Worm (Caenorhabditis elegans): Measurements from ENCODE around the gene klc-1.

klc-1 gene

ce11 chrIV:11083609-11084008 lies at the start of gene klc-1:
klc-1 (plus strand) TSS chrIV:11083735.
- no peak for TF ChIP-seq ztf-11 (tag; optimal IDR thresholded peaks at IDR 0.05)
- TF ChIP-seq lsy-2 (tag; optimal IDR thresholded peaks at IDR 0.05), result peak in 1 of 2 experiments; percentile 63

DNA sequence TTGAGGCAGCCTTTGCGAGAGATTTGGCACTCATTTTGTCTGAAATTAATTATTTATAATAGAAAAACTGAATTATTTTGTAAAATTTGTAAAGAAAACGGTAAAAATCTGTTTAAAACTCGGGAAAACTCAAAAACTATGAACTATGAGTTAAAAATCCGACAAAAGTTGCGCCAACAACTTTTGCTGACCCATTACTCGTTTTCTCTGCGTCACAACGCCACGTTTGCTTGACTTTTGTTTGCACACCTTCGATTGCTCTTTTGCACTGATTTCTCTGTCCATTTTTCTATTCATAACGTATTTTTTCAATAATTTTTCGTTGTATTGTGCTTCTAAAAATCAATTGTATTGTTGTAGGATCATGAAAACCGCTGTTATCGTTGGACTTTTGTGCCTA lies 47.3 kb upstream of the klc-1 start, which contains the start of gene fkb-1:
TSS of gene fkb-1 (plus strand) at position 361 of the 400 bp plus-strand sequence.
- TF ChIP-seq alr-1 (tag; optimal IDR thresholded peaks at IDR 0.05) (no peak), nhr-21 (tag; optimal IDR thresholded peaks at IDR 0.05) (peak; percentile 19), peb-1 (tag; optimal IDR thresholded peaks at IDR 0.05) (no peak), ama-1 (optimal IDR thresholded peaks at IDR 0.05) (no peak), nhr-10 (tag; optimal IDR thresholded peaks at IDR 0.05) (no peak), blmp-1 (tag; optimal IDR thresholded peaks at IDR 0.05; ENCODE audit: insufficient read depth) (no peak), crh-2 (tag; optimal IDR thresholded peaks at IDR 0.05) (peak; percentile 98), ceh-82 (tag; optimal IDR thresholded peaks at IDR 0.05) (no peak), mab-5 (tag; optimal IDR thresholded peaks at IDR 0.05) (no peak), ztf-11 (tag; optimal IDR thresholded peaks at IDR 0.05) (no peak), nhr-6 (tag; optimal IDR thresholded peaks at IDR 0.05) (peak; percentile 45), fos-1 (tag; optimal IDR thresholded peaks at IDR 0.05) (peak; percentile 74), ceh-16 (tag; optimal IDR thresholded peaks at IDR 0.05) (no peak), mdl-1 (tag; optimal IDR thresholded peaks at IDR 0.05) (no peak), ZK546.5 (tag; optimal IDR thresholded peaks at IDR 0.05) (no peak), elt-3 (tag; optimal IDR thresholded peaks at IDR 0.05) (no peak), snpc-4 (tag; optimal IDR thresholded peaks at IDR 0.05) (no peak), aly-2 (tag; optimal IDR thresholded peaks at IDR 0.05) (no peak), R02D3.7 (tag; optimal IDR thresholded peaks at IDR 0.05) (no peak), gmeb-1 (tag; optimal IDR thresholded peaks at IDR 0.05) (peak; percentile 77), sma-9 (GFP tag; optimal IDR thresholded peaks at IDR 0.05) (peak; percentile 76), sma-9 (tag; optimal IDR thresholded peaks at IDR 0.05) (no peak), lin-13 (GFP tag; optimal IDR thresholded peaks at IDR 0.05) (peak; percentile 50), unc-39 (tag; optimal IDR thresholded peaks at IDR 0.05) (no peak), dmd-4 (tag; optimal IDR thresholded peaks at IDR 0.05) (no peak), nhr-129 (tag; optimal IDR thresholded peaks at IDR 0.05) (peak; percentile 72), lsy-2 (tag; optimal IDR thresholded peaks at IDR 0.05) (peak; percentile 49 to 83), F13H6.1 (tag; optimal IDR thresholded peaks at IDR 0.05) (peak; percentile 59), nhr-12 (tag; optimal IDR thresholded peaks at IDR 0.05) (no peak), nhr-11 (tag; optimal IDR thresholded peaks at IDR 0.05) (no peak), egl-27 (tag; optimal IDR thresholded peaks at IDR 0.05) (no peak), nhr-23 (tag; optimal IDR thresholded peaks at IDR 0.05) (no peak), zag-1 (tag; optimal IDR thresholded peaks at IDR 0.05) (peak; percentile 77), nhr-237 (tag; optimal IDR thresholded peaks at IDR 0.05) (no peak), sma-3 (GFP tag; optimal IDR thresholded peaks at IDR 0.05) (peak; percentile 32), unc-55 (GFP tag; optimal IDR thresholded peaks at IDR 0.05) (peak; percentile 79), mbf-1 (tag; optimal IDR thresholded peaks at IDR 0.05) (no peak), lin-39 (tag; optimal IDR thresholded peaks at IDR 0.05) (no peak), sem-4 (tag; optimal IDR thresholded peaks at IDR 0.05) (peak; percentile 42), unc-62 (GFP tag; optimal IDR thresholded peaks at IDR 0.05) (no peak), Y55F3AM.14 (GFP tag; optimal IDR thresholded peaks at IDR 0.05) (no peak), nhr-77 (tag; optimal IDR thresholded peaks at IDR 0.05) (no peak), ztf-4 (tag; optimal IDR thresholded peaks at IDR 0.05) (no peak), ztf-1 (GFP tag; conservative IDR thresholded peaks at IDR 0.05) (no peak), skn-1 (tag; optimal IDR thresholded peaks at IDR 0.05) (no peak), lin-11 (tag; optimal IDR thresholded peaks at IDR 0.05) (peak; percentile 44), elt-1 (tag; optimal IDR thresholded peaks at IDR 0.05) (no peak), nhr-25 (tag; optimal IDR thresholded peaks at IDR 0.05) (peak; percentile 38), C34F6.9 (tag; optimal IDR thresholded peaks at IDR 0.05) (peak; percentile 87)

Data from whole organism, L2 larva.